Worm (Caenorhabditis elegans): ENCODE results near the gene C15B12.1.

Gene C15B12.1

DNA sequence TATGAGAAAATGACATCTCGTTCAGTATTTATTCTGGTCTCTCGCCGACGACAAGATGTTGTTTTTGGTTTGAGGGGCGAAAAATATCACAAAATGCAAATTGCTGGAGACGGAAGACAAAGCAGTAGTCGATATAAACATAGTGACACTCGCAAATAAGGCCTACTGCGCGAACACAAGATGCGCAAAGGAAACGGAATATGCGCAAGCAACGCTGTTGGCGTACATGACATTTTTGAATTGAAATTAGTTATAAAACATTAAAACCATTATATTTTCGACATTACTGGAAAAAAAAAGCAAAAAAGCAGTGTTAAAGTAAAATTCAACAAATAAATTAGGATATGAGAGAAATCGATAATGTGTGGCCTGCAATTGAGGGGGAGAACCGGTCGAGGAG, 28.4 kb downstream of the C15B12.1 start, which contains the start of gene cdf-1:
TSS of gene cdf-1 (minus strand) at position 136 of the 400 bp plus-strand sequence.
- 0 out of 2 replicates have a peak, but pooled peaks have one; percentile 28 for TF ChIP-seq hmg-1.1 (GFP tag; IDR thresholded peaks at IDR 0.05)
- TF ChIP-seq mep-1 (tag; optimal IDR thresholded peaks at IDR 0.05) = peak; percentile 5
- peak; percentile 18 for TF ChIP-seq rbr-2 (tag; optimal IDR thresholded peaks at IDR 0.05)
- peak in 1 of 2 experiments; percentile 32 for TF ChIP-seq lsy-2 (tag; optimal IDR thresholded peaks at IDR 0.05)
- TF ChIP-seq mes-2 (tag; optimal IDR thresholded peaks at IDR 0.05; ENCODE audit: poor library complexity, severe bottlenecking) = peak; percentile 48
- TF ChIP-seq aha-1 (tag) = peak; percentile 40
- TF ChIP-seq dpl-1 (GFP tag; optimal IDR thresholded peaks at IDR 0.05) = peak; percentile 13
- no peak for TF ChIP-seq daf-16 (GFP tag; optimal IDR thresholded peaks at IDR 0.05)
- no peak for TF ChIP-seq daf-16 (tag; optimal IDR thresholded peaks at IDR 0.05)
- peak; percentile 9 for TF ChIP-seq ceh-28 (tag; optimal IDR thresholded peaks at IDR 0.05)
- TF ChIP-seq lin-15B (tag; optimal IDR thresholded peaks at IDR 0.05) = no peak

DNA sequence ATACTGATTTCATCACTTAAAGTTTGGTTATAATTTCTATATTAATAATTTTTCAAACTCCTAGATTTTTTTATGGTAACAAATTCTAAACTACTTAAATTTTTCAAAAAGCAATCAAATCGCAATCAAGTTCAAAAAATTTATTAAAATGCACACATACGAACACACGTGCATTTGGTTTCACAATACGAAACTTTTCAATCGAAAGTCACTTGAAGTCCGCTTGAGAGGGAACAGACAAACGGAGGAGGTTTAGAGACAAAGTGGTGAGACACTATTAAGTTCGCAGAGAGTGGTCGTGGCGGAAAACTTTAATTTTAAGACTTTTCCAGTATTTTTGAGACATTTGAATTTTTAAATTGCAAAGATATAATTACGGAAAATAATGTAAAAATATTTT, 29.1 kb downstream of the C15B12.1 start, which contains the start of gene glr-8:
TSS of gene glr-8 (plus strand) at position 319 of the 400 bp plus-strand sequence.
- TF ChIP-seq dpl-1 (GFP tag; optimal IDR thresholded peaks at IDR 0.05) (no peak), mdt-29 (GFP tag; IDR thresholded peaks at IDR 0.05) (no peak), mdl-1 (tag; optimal IDR thresholded peaks at IDR 0.05) (peak in 1 of 2 experiments; percentile 5), nhr-6 (tag; optimal IDR thresholded peaks at IDR 0.05) (no peak), daf-16 (GFP tag; optimal IDR thresholded peaks at IDR 0.05) (no peak), daf-16 (tag; optimal IDR thresholded peaks at IDR 0.05) (peak; percentile 19), F26F4.8 (GFP tag; conservative IDR thresholded peaks at IDR 0.05) (no peak), unc-62 (GFP tag; optimal IDR thresholded peaks at IDR 0.05 in 1 of 2) (peak in 1 of 2 experiments; percentile 2), unc-62 (tag; optimal IDR thresholded peaks at IDR 0.05) (no peak), hlh-30 (tag; optimal IDR thresholded peaks at IDR 0.05; ENCODE audit: insufficient read depth) (peak; percentile 55), unc-130 (GFP tag; optimal IDR thresholded peaks at IDR 0.05) (no peak), dve-1 (tag; optimal IDR thresholded peaks at IDR 0.05; ENCODE audit: insufficient read depth) (peak; percentile 35), aha-1 (tag) (peak; percentile 54)

DNA sequence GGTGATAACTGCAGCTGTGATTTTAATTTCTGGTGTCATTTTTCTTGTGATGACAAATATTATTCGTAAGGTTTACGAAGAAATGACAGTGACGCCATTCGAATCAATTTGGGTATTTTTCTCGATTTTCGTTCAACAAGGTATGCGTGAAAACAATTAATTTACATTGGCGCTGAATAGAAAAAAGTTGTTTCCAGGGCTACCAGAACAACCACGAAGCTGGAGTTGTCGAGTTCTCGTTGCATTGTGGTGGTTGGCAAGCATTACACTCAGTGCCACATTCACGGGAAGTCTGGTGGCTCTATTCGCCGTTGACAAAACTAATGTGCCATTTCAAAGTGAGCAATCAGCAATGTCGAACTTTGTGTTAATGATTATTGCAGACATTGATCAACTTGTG, 31.1 kb downstream of the C15B12.1 start:
- TF ChIP-seq unc-62 (GFP tag; optimal IDR thresholded peaks at IDR 0.05 in 1 of 2) = peak in 1 of 2 experiments; percentile 96
- no peak for TF ChIP-seq unc-62 (tag; optimal IDR thresholded peaks at IDR 0.05)
- no peak for TF ChIP-seq unc-130 (GFP tag; optimal IDR thresholded peaks at IDR 0.05)
- TF ChIP-seq nhr-237 (tag; optimal IDR thresholded peaks at IDR 0.05) = no peak

DNA sequence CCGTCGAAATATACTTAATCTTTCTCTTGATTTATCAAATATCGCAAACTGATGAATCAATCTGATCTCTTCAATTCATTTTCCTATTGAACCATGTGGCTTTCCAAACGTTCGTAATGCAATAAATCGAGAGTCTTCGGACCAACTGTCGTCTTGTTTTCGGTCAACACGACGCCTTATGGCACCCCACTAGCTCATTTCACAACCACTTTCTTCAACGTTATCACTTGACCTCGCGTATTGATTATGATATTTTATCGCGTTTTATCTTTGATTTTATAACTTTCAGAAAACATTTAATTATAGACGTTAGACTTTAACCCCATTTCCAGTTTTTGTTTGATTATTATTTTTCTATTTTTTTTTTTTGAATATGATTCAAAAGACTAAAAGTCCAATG, 33.2 kb downstream of the C15B12.1 start:
- TF ChIP-seq jun-1 (tag; optimal IDR thresholded peaks at IDR 0.05) (no peak), daf-16 (GFP tag; optimal IDR thresholded peaks at IDR 0.05) (peak in 1 of 2 experiments; percentile 66), daf-16 (tag; optimal IDR thresholded peaks at IDR 0.05) (peak; percentile 86), hlh-11 (tag; optimal IDR thresholded peaks at IDR 0.05) (peak; percentile 43), php-3 (GFP tag; IDR thresholded peaks at IDR 0.05) (peak; percentile 75; the same call in 1 of the 2 replicates), F44E2.7 (GFP tag; IDR thresholded peaks at IDR 0.05) (no peak), zfp-3 (GFP tag; conservative IDR thresholded peaks at IDR 0.05) (no peak), Y48G9A.11 (GFP tag; IDR thresholded peaks at IDR 0.05) (no peak), zip-2 (tag; optimal IDR thresholded peaks at IDR 0.05) (no peak), unc-62 (GFP tag; optimal IDR thresholded peaks at IDR 0.05 in 1 of 2) (peak in 1 of 2 experiments; percentile 89), unc-62 (tag; optimal IDR thresholded peaks at IDR 0.05) (no peak), nhr-11 (tag; optimal IDR thresholded peaks at IDR 0.05) (peak; percentile 24), hlh-30 (tag; optimal IDR thresholded peaks at IDR 0.05; ENCODE audit: insufficient read depth) (peak; percentile 25), dmd-6 (GFP tag; IDR thresholded peaks at IDR 0.05) (0 out of 2 replicates have a peak, but pooled peaks have one; percentile 7), dve-1 (tag; optimal IDR thresholded peaks at IDR 0.05; ENCODE audit: insufficient read depth) (peak; percentile 19), aha-1 (tag) (peak; percentile 65), nhr-6 (tag; optimal IDR thresholded peaks at IDR 0.05) (no peak)

DNA sequence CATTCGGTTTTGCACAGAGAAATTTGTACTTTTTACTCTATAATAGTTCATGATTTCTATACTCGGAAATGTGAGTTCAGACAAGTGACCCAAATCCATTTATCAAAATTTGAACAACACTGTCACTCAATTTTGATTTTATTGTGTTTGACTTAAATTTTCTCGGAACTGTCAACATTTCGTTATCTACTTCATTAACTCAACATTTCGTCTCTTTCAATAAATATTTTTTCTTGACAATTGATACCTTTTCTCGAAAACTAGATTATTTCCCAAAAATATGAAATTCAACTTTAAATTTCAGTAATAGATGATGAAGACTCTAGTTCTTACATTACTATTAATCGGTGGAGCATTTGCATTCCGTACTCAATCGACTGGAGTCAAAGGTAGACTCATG, 34.0 kb downstream of the C15B12.1 start, which contains the start of gene ttr-36:
TSS of gene ttr-36 (plus strand) at position 301 of the 400 bp plus-strand sequence.
- no peak for TF ChIP-seq daf-16 (GFP tag; optimal IDR thresholded peaks at IDR 0.05)
- peak; percentile 68 for TF ChIP-seq daf-16 (tag; optimal IDR thresholded peaks at IDR 0.05)
- TF ChIP-seq dmd-6 (GFP tag; IDR thresholded peaks at IDR 0.05) = peak; percentile 39; the same call in 1 of the 2 replicates
- TF ChIP-seq php-3 (GFP tag; IDR thresholded peaks at IDR 0.05) = no peak
